Worm (Caenorhabditis elegans): ENCODE results near the gene set-30.

set-30 gene

DNA sequence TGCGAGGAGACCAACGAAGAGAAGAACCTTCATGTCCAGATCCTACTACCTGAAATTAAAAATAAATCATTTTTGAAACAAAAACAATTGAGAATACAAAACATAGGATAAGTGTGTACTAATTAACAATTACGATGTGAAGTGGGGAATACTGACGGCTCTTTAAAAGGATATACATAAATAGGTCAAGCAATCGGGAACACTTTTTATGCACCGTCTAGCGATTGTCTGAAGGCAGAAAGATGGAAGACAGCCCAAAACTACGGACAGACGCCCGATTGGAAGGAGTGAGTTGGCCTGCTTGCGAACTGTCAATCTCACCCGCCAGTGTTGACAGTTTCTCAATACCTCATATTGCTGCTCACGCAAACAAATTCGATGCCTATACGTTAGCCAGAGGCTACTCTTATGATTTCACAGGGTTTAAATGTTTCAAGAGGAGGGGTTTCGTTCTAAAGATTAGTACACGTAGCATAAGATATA, 28.2 kb upstream of the set-30 start, which contains the start of gene calu-1:
Gene calu-1 (minus strand): TSS at position 51 of the 483 bp plus-strand sequence.
- peak; percentile 53; the same call in 1 of the 2 replicates for TF ChIP-seq pha-4 (GFP tag; IDR thresholded peaks at IDR 0.05)
- TF ChIP-seq pha-4 (tag; optimal IDR thresholded peaks at IDR 0.05) = no peak
- 0 out of 2 replicates have a peak, but pooled peaks have one; percentile 32 for TF ChIP-seq php-3 (GFP tag; IDR thresholded peaks at IDR 0.05)
- peak; percentile 6 for TF ChIP-seq dve-1 (tag; optimal IDR thresholded peaks at IDR 0.05; ENCODE audit: insufficient read depth)
- TF ChIP-seq T20F7.1 (GFP tag; optimal IDR thresholded peaks at IDR 0.05) = peak; percentile 32
- peak; percentile 39; the same call in 1 of the 2 replicates for TF ChIP-seq lin-1 (GFP tag; IDR thresholded peaks at IDR 0.05)
- TF ChIP-seq nhr-28 (tag; optimal IDR thresholded peaks at IDR 0.05) = no peak
- TF ChIP-seq lin-13 (GFP tag; optimal IDR thresholded peaks at IDR 0.05) = no peak
- TF ChIP-seq aha-1 (tag) = peak; percentile 43
- no peak for TF ChIP-seq lsy-2 (tag; optimal IDR thresholded peaks at IDR 0.05)
- TF ChIP-seq ceh-28 (tag; optimal IDR thresholded peaks at IDR 0.05) = no peak
- peak; percentile 54; the same call in 1 of the 2 replicates for TF ChIP-seq mdt-29 (GFP tag; IDR thresholded peaks at IDR 0.05)
- no peak for TF ChIP-seq ces-1 (GFP tag; optimal IDR thresholded peaks at IDR 0.05)
- no peak for TF ChIP-seq zfp-3 (GFP tag; conservative IDR thresholded peaks at IDR 0.05)
- no peak for TF ChIP-seq gei-8 (GFP tag; optimal IDR thresholded peaks at IDR 0.05)
- TF ChIP-seq daf-16 (GFP tag; optimal IDR thresholded peaks at IDR 0.05) = peak in 1 of 2 experiments; percentile 5
- peak; percentile 18 for TF ChIP-seq daf-16 (tag; optimal IDR thresholded peaks at IDR 0.05)
- peak; percentile 6 for TF ChIP-seq hlh-11 (tag; optimal IDR thresholded peaks at IDR 0.05)
- TF ChIP-seq tra-1 (GFP tag; IDR thresholded peaks at IDR 0.05) = peak; percentile 95
- no peak for TF ChIP-seq jun-1 (tag; optimal IDR thresholded peaks at IDR 0.05)
- TF ChIP-seq lin-38 (GFP tag; IDR thresholded peaks at IDR 0.05) = no peak
- no peak for TF ChIP-seq attf-4 (tag; optimal IDR thresholded peaks at IDR 0.05)
- TF ChIP-seq dmd-6 (GFP tag; IDR thresholded peaks at IDR 0.05) = peak; percentile 94
- TF ChIP-seq unc-62 (GFP tag; optimal IDR thresholded peaks at IDR 0.05 in 1 of 2) = peak; percentile 12 to 36
- TF ChIP-seq unc-62 (tag; optimal IDR thresholded peaks at IDR 0.05) = no peak
- TF ChIP-seq nhr-76 (tag; optimal IDR thresholded peaks at IDR 0.05) = no peak

DNA sequence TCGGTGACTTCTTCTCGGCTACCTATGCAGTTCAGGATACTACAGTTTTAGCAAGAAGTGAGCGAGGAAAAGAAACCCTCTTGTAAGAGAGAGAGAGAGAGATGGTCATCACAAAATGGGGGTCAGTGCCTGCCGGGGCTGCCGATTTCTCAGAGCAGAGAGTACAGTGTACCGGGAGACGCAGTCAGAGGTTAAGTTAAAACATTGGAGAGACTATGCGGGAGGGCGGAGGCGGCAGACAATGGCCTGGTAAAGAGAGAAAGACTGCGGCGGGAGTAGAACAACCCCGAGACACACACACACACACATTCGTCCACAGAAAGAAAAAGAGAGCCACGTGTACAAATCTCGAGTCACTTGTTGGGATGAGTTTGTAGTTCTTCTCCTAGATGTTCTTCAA, 27.6 kb upstream of the set-30 start:
- TF ChIP-seq madf-5 (GFP tag; IDR thresholded peaks at IDR 0.05) = no peak
- TF ChIP-seq egl-43 (GFP tag; IDR thresholded peaks at IDR 0.05) = no peak
- TF ChIP-seq sdz-12 (GFP tag; optimal IDR thresholded peaks at IDR 0.05) = no peak
- TF ChIP-seq mxl-3 (GFP tag; optimal IDR thresholded peaks at IDR 0.05) = peak; percentile 67
- TF ChIP-seq lsy-2 (tag; optimal IDR thresholded peaks at IDR 0.05) = peak; percentile 6 to 29
- no peak for TF ChIP-seq daf-12 (tag; optimal IDR thresholded peaks at IDR 0.05)
- no peak for TF ChIP-seq lim-7 (GFP tag; IDR thresholded peaks at IDR 0.05)
- TF ChIP-seq nhr-42 (GFP tag; IDR thresholded peaks at IDR 0.05) = 0 out of 2 replicates have a peak, but pooled peaks have one; percentile 21
- peak; percentile 58 for TF ChIP-seq mep-1 (tag; optimal IDR thresholded peaks at IDR 0.05)
- no peak for TF ChIP-seq zag-1 (tag; optimal IDR thresholded peaks at IDR 0.05)
- TF ChIP-seq lin-38 (GFP tag; IDR thresholded peaks at IDR 0.05) = no peak
- TF ChIP-seq ctbp-1 (GFP tag; IDR thresholded peaks at IDR 0.05) = no peak
- TF ChIP-seq F10B5.3 (tag; optimal IDR thresholded peaks at IDR 0.05) = no peak
- TF ChIP-seq tag-97 (GFP tag; IDR thresholded peaks at IDR 0.05) = no peak
- peak; percentile 10 for TF ChIP-seq lin-13 (GFP tag; optimal IDR thresholded peaks at IDR 0.05)
- peak; percentile 63 for TF ChIP-seq hmg-1.1 (GFP tag; IDR thresholded peaks at IDR 0.05)
- TF ChIP-seq F26F4.8 (GFP tag; conservative IDR thresholded peaks at IDR 0.05) = no peak
- no peak for TF ChIP-seq daf-16 (GFP tag; optimal IDR thresholded peaks at IDR 0.05)
- TF ChIP-seq daf-16 (tag; optimal IDR thresholded peaks at IDR 0.05) = peak; percentile 17
- TF ChIP-seq zfp-3 (GFP tag; conservative IDR thresholded peaks at IDR 0.05) = no peak
- TF ChIP-seq unc-130 (GFP tag; optimal IDR thresholded peaks at IDR 0.05) = no peak
- no peak for TF ChIP-seq aly-2 (tag; optimal IDR thresholded peaks at IDR 0.05)
- TF ChIP-seq ces-1 (GFP tag; optimal IDR thresholded peaks at IDR 0.05) = no peak
- TF ChIP-seq cey-2 (tag; optimal IDR thresholded peaks at IDR 0.05; ENCODE audit: borderline replicate concordance, insufficient read depth) = no peak
- peak; percentile 34 for TF ChIP-seq rbr-2 (tag; optimal IDR thresholded peaks at IDR 0.05)
- TF ChIP-seq tra-1 (GFP tag; IDR thresholded peaks at IDR 0.05) = no peak
- no peak for TF ChIP-seq arid-1 (GFP tag; conservative IDR thresholded peaks at IDR 0.05)
- peak; percentile 25 to 87 for TF ChIP-seq mdl-1 (tag; optimal IDR thresholded peaks at IDR 0.05)
- TF ChIP-seq zip-2 (tag; optimal IDR thresholded peaks at IDR 0.05) = no peak
- TF ChIP-seq Y105C5A.15 (GFP tag; IDR thresholded peaks at IDR 0.05) = no peak
- TF ChIP-seq D1046.2 (GFP tag; IDR thresholded peaks at IDR 0.05) = no peak
- TF ChIP-seq set-16 (GFP tag; IDR thresholded peaks at IDR 0.05) = peak; percentile 51; the same call in 1 of the 2 replicates

All from whole organism, L4 larva.